Worm (Caenorhabditis elegans) whole organism, mixed stage, embryonic: ENCODE results near the gene msp-142.

Experiments
- blmp-1 ChIP-seq: fragments of 150-350 bp; optimal IDR thresholded peaks from 2 replicates; lab custom pipeline; 2014; ENCODE audit warnings: missing biosample characterization, missing genetic modification characterization
- ceh-43 ChIP-seq: fragments of 200-800 bp; sonication (Bioruptor generic); optimal IDR thresholded peaks from 2 replicates; lab custom pipeline; 2018; ENCODE audit warnings: mild to moderate bottlenecking, missing genetic modification characterization, moderate library complexity, missing compliant biosample characterization
- elt-1 ChIP-seq: sonication (generic microtip); optimal IDR thresholded peaks from 2 replicates; lab custom pipeline; 2017; ENCODE audit warnings: missing genetic modification characterization, mild to moderate bottlenecking, missing compliant biosample characterization, antibody characterized with exemption, moderate library complexity, borderline replicate concordance; ENCODE audit not compliant: insufficient read depth
- flh-1 ChIP-seq: fragments of 200-800 bp; sonication (Bioruptor generic); optimal IDR thresholded peaks from 2 replicates; lab custom pipeline; 2018; ENCODE audit warnings: mild to moderate bottlenecking, missing genetic modification characterization, moderate library complexity, missing compliant biosample characterization
- nhr-12 ChIP-seq: fragments of 150-350 bp; optimal IDR thresholded peaks from 2 replicates; lab custom pipeline; 2014; ENCODE audit warnings: missing biosample characterization, missing genetic modification characterization
- nhr-76 ChIP-seq: sonication (generic microtip); optimal IDR thresholded peaks from 2 replicates; lab custom pipeline; 2017; ENCODE audit warnings: missing biosample characterization, missing genetic modification characterization
- pha-4 ChIP-seq: fragments of 150-350 bp; optimal IDR thresholded peaks from 2 replicates; lab custom pipeline; 2018; ENCODE audit warnings: missing biosample characterization, missing genetic modification reagents, missing genetic modification characterization
- sem-2 ChIP-seq: fragments of 200-800 bp; sonication (Bioruptor generic); optimal IDR thresholded peaks from 2 replicates; lab custom pipeline; 2018; ENCODE audit warnings: mild to moderate bottlenecking, missing genetic modification characterization, missing compliant biosample characterization
- sptf-1 ChIP-seq: sonication (generic microtip); optimal IDR thresholded peaks from 2 replicates; lab custom pipeline; 2017; ENCODE audit warnings: mild to moderate bottlenecking, missing genetic modification characterization, moderate library complexity, missing compliant biosample characterization

DNA sequence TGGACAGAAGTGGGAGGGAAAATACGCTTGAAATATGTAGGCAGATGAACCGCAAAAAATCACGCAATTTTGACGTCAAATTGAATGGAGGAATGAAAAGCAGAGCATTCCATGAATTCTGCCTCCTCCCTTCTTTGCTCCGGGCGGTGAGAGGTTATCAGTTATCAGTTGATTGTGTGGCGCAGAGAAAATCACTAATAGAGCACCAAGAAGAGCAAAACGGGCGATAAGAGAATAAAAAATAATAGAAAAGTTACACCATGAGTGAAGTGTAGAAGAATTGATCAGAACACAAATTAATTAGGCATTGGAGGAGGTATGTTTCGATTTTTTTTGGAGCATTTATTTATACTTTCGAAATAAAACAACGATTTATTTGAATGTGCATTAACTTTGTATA, 8.8 kb downstream of the msp-142 start:
- TF ChIP-seq sptf-1 (tag; lab: Kevin White, UChicago): no peak
- TF ChIP-seq blmp-1: no peak
- no peak for TF ChIP-seq elt-1 (tag; lab: Kevin White, UChicago)
- TF ChIP-seq nhr-76: no peak
- TF ChIP-seq flh-1 (GFP tag; lab: Kevin White, UChicago): no peak
- TF ChIP-seq sem-2 (GFP tag; lab: Kevin White, UChicago): no peak
- TF ChIP-seq nhr-12 (tag; lab: Kevin White, UChicago): no peak
- no peak for TF ChIP-seq ceh-43
- no peak for TF ChIP-seq pha-4
